Worm (Caenorhabditis elegans) whole organism, L1 larva: ENCODE measurements around the gene ptr-4.

ENCODE experiments used
- C16A3.4 ChIP-seq: fragments of 150-350 bp; optimal IDR thresholded peaks from 2 replicates; lab custom pipeline; 2014; ENCODE audit warnings: missing biosample characterization, missing genetic modification characterization
- C34B4.2 ChIP-seq: sonication (generic microtip); optimal IDR thresholded peaks from 2 replicates; lab custom pipeline; 2017; ENCODE audit warnings: mild to moderate bottlenecking, missing genetic modification characterization, missing compliant biosample characterization
- aha-1 ChIP-seq: fragments of 150-350 bp; optimal IDR thresholded peaks from 2 replicates; lab custom pipeline; 2014; ENCODE audit warnings: missing biosample characterization, missing genetic modification characterization
- ama-1 ChIP-seq: fragments of 150-350 bp; optimal IDR thresholded peaks from 2 replicates; lab custom pipeline; 2014
- blmp-1 ChIP-seq: fragments of 150-350 bp; optimal IDR thresholded peaks from 2 replicates; lab custom pipeline; 2014; ENCODE audit warnings: missing biosample characterization, missing genetic modification characterization
- ceh-82 ChIP-seq, 3 experiments: fragments of 150-350 bp in 1 of 3; sonication (generic microtip) in 2 of 3; optimal IDR thresholded peaks; 2 replicates each; lab custom pipeline; 2014 to 2017; ENCODE audit warnings: missing biosample characterization in 3 of 3, missing genetic modification characterization in 3 of 3
- ceh-88 ChIP-seq: fragments of 200-800 bp; sonication (Bioruptor generic); IDR thresholded peaks from 2 replicates; pipeline ENCODE4 v1.3.6; 2022; ENCODE audit warnings: missing genetic modification characterization, missing compliant biosample characterization
- dpl-1 ChIP-seq, 3 experiments: fragments of 150-350 bp in 2 of 3; sonication (generic microtip) in 1 of 3; optimal IDR thresholded peaks; 2 replicates each; lab custom pipeline; 2014 to 2017; ENCODE audit warnings: missing biosample characterization in 3 of 3, missing genetic modification characterization in 3 of 3, missing genetic modification reagents in 3 of 3
- egl-13 ChIP-seq: sonication (generic microtip); optimal IDR thresholded peaks from 2 replicates; lab custom pipeline; 2016; ENCODE audit warnings: missing genotype, missing genetic modification reagents, missing genetic modification characterization, missing compliant biosample characterization
- egl-27 ChIP-seq, 2 experiments: fragments of 150-350 bp in 1 of 2; sonication (generic microtip); optimal IDR thresholded peaks; 3 replicates each; lab custom pipeline; 2017 to 2018; ENCODE audit warnings: missing biosample characterization in 2 of 2, missing genetic modification characterization in 2 of 2, missing genetic modification reagents in 2 of 2
- elt-2 ChIP-seq: sonication (generic microtip); optimal IDR thresholded peaks from 2 replicates; lab custom pipeline; 2016; ENCODE audit warnings: missing genetic modification characterization, mild to moderate bottlenecking, inconsistent platforms, missing compliant biosample characterization, missing genetic modification reagents
- elt-3 ChIP-seq, 6 experiments: fragments of 150-350 bp in 1 of 6; sonication (generic microtip); optimal IDR thresholded peaks; 2 replicates each; lab custom pipeline; 2017 to 2018; ENCODE audit warnings: missing biosample characterization in 6 of 6, missing genetic modification characterization in 6 of 6, inconsistent platforms in 1 of 6
- fkh-8 ChIP-seq: sonication (generic microtip); optimal IDR thresholded peaks from 2 replicates; lab custom pipeline; 2016; ENCODE audit warnings: mild to moderate bottlenecking, missing genetic modification characterization, missing compliant biosample characterization
- grh-1 ChIP-seq: fragments of 200-800 bp; sonication (Bioruptor generic); IDR thresholded peaks from 2 replicates; pipeline ENCODE4 v1.3.6; 2022; ENCODE audit warnings: missing genetic modification reagents, missing genetic modification characterization, missing compliant biosample characterization
- hlh-17 ChIP-seq: fragments of 200-800 bp; sonication (Bioruptor generic); optimal IDR thresholded peaks from 2 replicates; lab custom pipeline; 2018; ENCODE audit warnings: missing genetic modification characterization, mild to moderate bottlenecking, missing compliant biosample characterization, moderate library complexity, borderline replicate concordance
- hpl-2 ChIP-seq: fragments of 150-350 bp; optimal IDR thresholded peaks from 2 replicates; lab custom pipeline; 2014; ENCODE audit warnings: missing biosample characterization, missing genetic modification reagents, missing genetic modification characterization
- irx-1 ChIP-seq: sonication (generic microtip); optimal IDR thresholded peaks from 2 replicates; lab custom pipeline; 2016; ENCODE audit warnings: missing genetic modification characterization, missing compliant biosample characterization
- isw-1 ChIP-seq: fragments of 200-800 bp; sonication (Bioruptor generic); IDR thresholded peaks from 2 replicates; pipeline ENCODE4 v1.3.6; 2022; ENCODE audit warnings: missing genetic modification characterization, missing compliant biosample characterization
- jun-1 ChIP-seq: fragments of 150-350 bp; optimal IDR thresholded peaks from 2 replicates; lab custom pipeline; 2014; ENCODE audit warnings: missing biosample characterization, missing genetic modification reagents, missing genetic modification characterization
- lin-14 ChIP-seq: fragments of 200-800 bp; sonication (Bioruptor generic); optimal IDR thresholded peaks from 2 replicates; lab custom pipeline; 2018; ENCODE audit warnings: mild to moderate bottlenecking, missing genetic modification characterization, moderate library complexity, missing compliant biosample characterization
- lin-35 ChIP-seq, 2 experiments: fragments of 150-350 bp; optimal IDR thresholded peaks; 2 replicates each; lab custom pipeline; 2014; ENCODE audit warnings: missing biosample characterization in 2 of 2, missing genetic modification characterization in 2 of 2, missing genetic modification reagents in 2 of 2
- lsy-2 ChIP-seq, 2 experiments: fragments of 150-350 bp; optimal IDR thresholded peaks; 2 replicates each; lab custom pipeline; 2014; ENCODE audit warnings: missing biosample characterization in 2 of 2, missing genetic modification characterization in 2 of 2
- mep-1 ChIP-seq: fragments of 150-350 bp; optimal IDR thresholded peaks from 2 replicates; lab custom pipeline; 2014; ENCODE audit warnings: missing biosample characterization, missing genetic modification characterization
- nhr-11 ChIP-seq: fragments of 150-350 bp; optimal IDR thresholded peaks from 2 replicates; lab custom pipeline; 2014; ENCODE audit warnings: missing biosample characterization, missing genetic modification characterization
- nhr-12 ChIP-seq: sonication (generic microtip); optimal IDR thresholded peaks from 2 replicates; lab custom pipeline; 2017; ENCODE audit warnings: missing biosample characterization, missing genetic modification characterization
- nhr-19 ChIP-seq: fragments of 200-800 bp; sonication (Bioruptor generic); conservative IDR thresholded peaks from 2 replicates; pipeline ENCODE4 v1.3.6; 2022; ENCODE audit warnings: missing genetic modification characterization, missing compliant biosample characterization
- nhr-20 ChIP-seq: sonication (generic microtip); optimal IDR thresholded peaks from 2 replicates; lab custom pipeline; 2016; ENCODE audit warnings: mild to moderate bottlenecking, missing genetic modification characterization, missing compliant biosample characterization
- nhr-28 ChIP-seq: fragments of 150-350 bp; optimal IDR thresholded peaks from 2 replicates; lab custom pipeline; 2014; ENCODE audit warnings: missing biosample characterization, missing genetic modification characterization
- nhr-47 ChIP-seq: sonication (generic microtip); optimal IDR thresholded peaks from 2 replicates; lab custom pipeline; 2016; ENCODE audit warnings: mild to moderate bottlenecking, missing genetic modification characterization, moderate library complexity, missing compliant biosample characterization
- nhr-71 ChIP-seq: sonication (generic microtip); optimal IDR thresholded peaks from 2 replicates; lab custom pipeline; 2016; ENCODE audit warnings: mild to moderate bottlenecking, missing genetic modification characterization, moderate library complexity, missing compliant biosample characterization
- nhr-77 ChIP-seq: fragments of 150-350 bp; optimal IDR thresholded peaks from 2 replicates; lab custom pipeline; 2014; ENCODE audit warnings: missing biosample characterization, missing genetic modification characterization
- nhr-85 ChIP-seq: sonication (generic microtip); peaks from one replicate; lab custom pipeline; 2016; ENCODE audit warnings: missing genetic modification characterization, inconsistent platforms, missing compliant biosample characterization
- nhr-90 ChIP-seq: sonication (generic microtip); optimal IDR thresholded peaks from 2 replicates; lab custom pipeline; 2016; ENCODE audit warnings: mild to moderate bottlenecking, missing genetic modification characterization, missing compliant biosample characterization; ENCODE audit not compliant: poor library complexity
- pag-3 ChIP-seq: sonication (generic microtip); optimal IDR thresholded peaks from 2 replicates; lab custom pipeline; 2017; ENCODE audit warnings: missing genetic modification characterization, mild to moderate bottlenecking, missing compliant biosample characterization, antibody characterized with exemption, borderline replicate concordance; ENCODE audit not compliant: insufficient read depth
- pax-3 ChIP-seq: fragments of 200-800 bp; sonication (Bioruptor generic); optimal IDR thresholded peaks from 2 replicates; lab custom pipeline; 2018; ENCODE audit warnings: mild to moderate bottlenecking, missing genetic modification characterization, moderate library complexity, missing compliant biosample characterization
- skn-1 ChIP-seq: fragments of 150-350 bp; optimal IDR thresholded peaks from 2 replicates; lab custom pipeline; 2014; ENCODE audit warnings: missing biosample characterization, missing genetic modification characterization
- snu-23 ChIP-seq: sonication (generic microtip); optimal IDR thresholded peaks from 2 replicates; lab custom pipeline; 2016; ENCODE audit warnings: missing genetic modification characterization, missing compliant biosample characterization
- sox-4 ChIP-seq: sonication (generic microtip); optimal IDR thresholded peaks from 2 replicates; lab custom pipeline; 2016; ENCODE audit warnings: missing genetic modification characterization, missing compliant biosample characterization
- tbx-2 ChIP-seq: sonication (generic microtip); optimal IDR thresholded peaks from 2 replicates; lab custom pipeline; 2016; ENCODE audit warnings: missing genetic modification characterization, missing compliant biosample characterization
- unc-130 ChIP-seq: fragments of 150-350 bp; optimal IDR thresholded peaks from 2 replicates; lab custom pipeline; 2017; ENCODE audit warnings: missing biosample characterization, missing genetic modification characterization, inconsistent platforms
- unc-62 ChIP-seq: fragments of 150-350 bp; optimal IDR thresholded peaks from 2 replicates; lab custom pipeline; 2014; ENCODE audit warnings: missing biosample characterization, missing genetic modification reagents, missing genetic modification characterization
- unc-98 ChIP-seq: fragments of 200-800 bp; sonication (Bioruptor generic); IDR thresholded peaks from 2 replicates; pipeline ENCODE4 v1.3.6; 2022; ENCODE audit warnings: missing genetic modification characterization, missing compliant biosample characterization
- vab-15 ChIP-seq: sonication (generic microtip); optimal IDR thresholded peaks from 2 replicates; lab custom pipeline; 2017; ENCODE audit warnings: missing genotype, mild to moderate bottlenecking, missing genetic modification characterization, missing compliant biosample characterization
- xbp-1 ChIP-seq: sonication (generic microtip); optimal IDR thresholded peaks from 2 replicates; lab custom pipeline; 2016; ENCODE audit warnings: missing genetic modification characterization, missing compliant biosample characterization
- zag-1 ChIP-seq: fragments of 150-350 bp; optimal IDR thresholded peaks from 2 replicates; lab custom pipeline; 2014; ENCODE audit warnings: missing biosample characterization, missing genetic modification characterization
- ztf-11 ChIP-seq, 2 experiments: sonication (generic microtip); optimal IDR thresholded peaks; 2 replicates each; lab custom pipeline; 2016 to 2017; ENCODE audit warnings: missing genetic modification characterization in 2 of 2, missing biosample characterization in 1 of 2, missing compliant biosample characterization in 1 of 2

Gene ptr-4

ce11 chrX:6050849-6051248 lies 14.9 kb downstream of the ptr-4 start:
- TF ChIP-seq vab-15 (tag; lab: Kevin White, UChicago) (no peak), elt-3 (tag; optimal IDR thresholded peaks at IDR 0.05; lab: Kevin White, UChicago) (peak in 5 of 6 experiments; percentile 16 to 64 (median 62)), sox-4 (tag; lab: Kevin White, UChicago) (no peak), ceh-82 (tag; optimal IDR thresholded peaks at IDR 0.05; lab: Kevin White, UChicago) (no peak), nhr-12 (no peak), C34B4.2 (tag; lab: Kevin White, UChicago) (no peak), nhr-47 (tag; lab: Kevin White, UChicago) (no peak), xbp-1 (no peak), C16A3.4 (tag; lab: Kevin White, UChicago) (no peak), nhr-77 (no peak), unc-98 (GFP tag; lab: Robert Waterston, UW) (no peak), nhr-90 (tag; lab: Kevin White, UChicago) (no peak), ceh-88 (GFP tag; lab: Robert Waterston, UW) (no peak), tbx-2 (tag; lab: Kevin White, UChicago) (peak; percentile 6), grh-1 (GFP tag; lab: Robert Waterston, UW) (peak; percentile 47), hlh-17 (no peak), lin-35 (GFP tag; optimal IDR thresholded peaks at IDR 0.05; lab: Kevin White, UChicago) (no peak), pax-3 (no peak), dpl-1 (GFP tag; optimal IDR thresholded peaks at IDR 0.05; lab: Kevin White, UChicago) (no peak), lsy-2 (tag; optimal IDR thresholded peaks at IDR 0.05; lab: Kevin White, UChicago) (no peak), nhr-20 (tag; lab: Kevin White, UChicago) (peak; percentile 24), unc-130 (tag; lab: Kevin White, UChicago) (peak; percentile 29), elt-2 (tag; lab: Kevin White, UChicago) (no peak), jun-1 (tag; lab: Kevin White, UChicago) (no peak), blmp-1 (peak; percentile 96), hpl-2 (GFP tag; lab: Kevin White, UChicago) (no peak), snu-23 (GFP tag; lab: Kevin White, UChicago) (peak; percentile 14), mep-1 (tag; lab: Kevin White, UChicago) (no peak), nhr-28 (tag; lab: Kevin White, UChicago) (no peak), nhr-85 (tag; lab: Kevin White, UChicago) (peak; percentile 56), aha-1 (tag; lab: Kevin White, UChicago) (no peak), isw-1 (GFP tag; lab: Robert Waterston, UW) (no peak), nhr-71 (peak; percentile 6), zag-1 (no peak), nhr-11 (tag; lab: Kevin White, UChicago) (no peak), fkh-8 (tag; lab: Kevin White, UChicago) (no peak), egl-13 (tag; lab: Kevin White, UChicago) (no peak), irx-1 (no peak), pag-3 (no peak), unc-62 (GFP tag; lab: Kevin White, UChicago) (no peak), ztf-11 (tag; optimal IDR thresholded peaks at IDR 0.05; lab: Kevin White, UChicago) (no peak), lin-14 (GFP tag; lab: Kevin White, UChicago) (peak; percentile 35), egl-27 (tag; optimal IDR thresholded peaks at IDR 0.05; lab: Kevin White, UChicago) (no peak), skn-1 (tag; lab: Kevin White, UChicago) (no peak), ama-1 (lab: Kevin White, UChicago) (no peak), nhr-19 (no peak)
- TF ChIP-seq, all 84 proteins: peak for 10
